Worm (Caenorhabditis elegans) whole organism, L4 larva: ENCODE results near the gene sdz-35.

Experiments
- ZK546.5 ChIP-seq, 2 experiments: sonication (generic microtip); optimal IDR thresholded peaks; 2 replicates each; lab custom pipeline; 2017; ENCODE audit warnings: missing biosample characterization in 2 of 2, missing genetic modification characterization in 2 of 2
- aly-2 ChIP-seq: sonication (generic microtip); optimal IDR thresholded peaks from 2 replicates; lab custom pipeline; 2018; ENCODE audit warnings: missing biosample characterization, missing genetic modification characterization
- ceh-62 ChIP-seq: sonication (generic microtip); optimal IDR thresholded peaks from 2 replicates; lab custom pipeline; 2017; ENCODE audit warnings: missing biosample characterization, missing genetic modification characterization
- mdl-1 ChIP-seq, 2 experiments: fragments of 150-350 bp in 1 of 2; sonication (generic microtip) in 1 of 2; optimal IDR thresholded peaks; 2 replicates each; lab custom pipeline; 2014 to 2017; ENCODE audit warnings: missing biosample characterization in 2 of 2, missing genetic modification characterization in 2 of 2

ce11 chrII:3225200-3225599 lies 16.6 kb upstream of the sdz-35 start, which contains the start of gene ZC239.16:
- TF ChIP-seq mdl-1 (tag; optimal IDR thresholded peaks at IDR 0.05; lab: Kevin White, UChicago) (no peak), ZK546.5 (tag; optimal IDR thresholded peaks at IDR 0.05; lab: Kevin White, UChicago) (no peak), aly-2 (tag; lab: Kevin White, UChicago) (no peak), ceh-62 (no peak)
